Worm (Caenorhabditis elegans) whole organism, L2 larva: ENCODE measurements around the gene F32D8.14.

Experiments used
- R02D3.7 ChIP-seq: fragments of 150-350 bp; optimal IDR thresholded peaks from 2 replicates; lab custom pipeline; 2014; ENCODE audit warnings: missing biosample characterization, missing genetic modification characterization
- ZK546.5 ChIP-seq: sonication (generic microtip); optimal IDR thresholded peaks from 2 replicates; lab custom pipeline; 2017; ENCODE audit warnings: missing biosample characterization, missing genetic modification characterization
- blmp-1 ChIP-seq: sonication (generic microtip); optimal IDR thresholded peaks from 2 replicates; lab custom pipeline; 2017; ENCODE audit warnings: missing genetic modification characterization, mild to moderate bottlenecking, missing compliant biosample characterization, antibody characterized with exemption, moderate library complexity; ENCODE audit not compliant: insufficient read depth
- ceh-16 ChIP-seq: fragments of 150-350 bp; optimal IDR thresholded peaks from 2 replicates; lab custom pipeline; 2014; ENCODE audit warnings: missing biosample characterization, missing genetic modification characterization
- ceh-82 ChIP-seq: fragments of 150-350 bp; optimal IDR thresholded peaks from 2 replicates; lab custom pipeline; 2014; ENCODE audit warnings: missing biosample characterization, missing genetic modification characterization
- dmd-4 ChIP-seq: sonication (generic microtip); optimal IDR thresholded peaks from 2 replicates; lab custom pipeline; 2017; ENCODE audit warnings: missing biosample characterization, missing genetic modification characterization
- egl-27 ChIP-seq: sonication (generic microtip); optimal IDR thresholded peaks from 3 replicates; lab custom pipeline; 2017; ENCODE audit warnings: missing biosample characterization, missing genetic modification reagents, missing genetic modification characterization
- mab-5 ChIP-seq: fragments of 150-350 bp; optimal IDR thresholded peaks from 2 replicates; lab custom pipeline; 2014; ENCODE audit warnings: missing biosample characterization, missing genetic modification characterization
- nhr-21 ChIP-seq: fragments of 150-350 bp; optimal IDR thresholded peaks from 2 replicates; lab custom pipeline; 2014; ENCODE audit warnings: missing biosample characterization, missing genetic modification characterization
- nhr-237 ChIP-seq: fragments of 150-350 bp; optimal IDR thresholded peaks from 2 replicates; lab custom pipeline; 2014; ENCODE audit warnings: missing biosample characterization, missing genetic modification characterization
- snpc-4 ChIP-seq: fragments of 150-350 bp; optimal IDR thresholded peaks from 2 replicates; lab custom pipeline; 2014; ENCODE audit warnings: missing biosample characterization, missing genetic modification characterization
- unc-39 ChIP-seq: fragments of 150-350 bp; optimal IDR thresholded peaks from 2 replicates; lab custom pipeline; 2014; ENCODE audit warnings: missing biosample characterization, missing genetic modification characterization
- unc-62 ChIP-seq: fragments of 150-350 bp; optimal IDR thresholded peaks from 2 replicates; lab custom pipeline; 2014; ENCODE audit warnings: missing biosample characterization, missing genetic modification reagents, missing genetic modification characterization
- ztf-4 ChIP-seq: fragments of 150-350 bp; optimal IDR thresholded peaks from 2 replicates; lab custom pipeline; 2014; ENCODE audit warnings: missing biosample characterization, missing genetic modification characterization

ce11 chrV:10931189-10931588, 36.6 kb upstream of the F32D8.14 start, which contains the start of gene scvp-1:
- TF ChIP-seq ztf-4 (tag; lab: Kevin White, UChicago) (no peak), unc-62 (GFP tag; lab: Kevin White, UChicago) (no peak), unc-39 (tag; lab: Kevin White, UChicago) (no peak), egl-27 (no peak), nhr-237 (no peak), dmd-4 (tag; lab: Kevin White, UChicago) (no peak), ceh-82 (tag; lab: Kevin White, UChicago) (no peak), nhr-21 (tag; lab: Kevin White, UChicago) (no peak), ZK546.5 (tag; lab: Kevin White, UChicago) (no peak), ceh-16 (tag; lab: Kevin White, UChicago) (no peak), R02D3.7 (tag; lab: Kevin White, UChicago) (no peak), blmp-1 (tag; lab: Kevin White, UChicago) (no peak), mab-5 (tag; lab: Kevin White, UChicago) (no peak), snpc-4 (tag; lab: Kevin White, UChicago) (no peak)
